Fruit fly (Drosophila melanogaster): ENCODE data around the gene CG7990.

CG7990 gene

dm6 chrX:19165144-19166011 is 36.4 kb downstream of the CG7990 start:
- TF ChIP-seq usp (GFP tag; optimal IDR thresholded peaks at IDR 0.05): no peak
- TF ChIP-seq pan (optimal IDR thresholded peaks at IDR 0.05): no peak
- no peak for TF ChIP-seq EcR (GFP tag; optimal IDR thresholded peaks at IDR 0.05)

dm6 chrX:19164726-19165125 is 37.1 kb downstream of the CG7990 start:
- TF ChIP-seq CG8478 (optimal IDR thresholded peaks at IDR 0.05): no peak
- no peak for TF ChIP-seq pan (optimal IDR thresholded peaks at IDR 0.05)
- TF ChIP-seq Dll (optimal IDR thresholded peaks at IDR 0.05): no peak
- TF ChIP-seq EcR (GFP tag; optimal IDR thresholded peaks at IDR 0.05): no peak
- TF ChIP-seq usp (GFP tag; optimal IDR thresholded peaks at IDR 0.05): no peak
- no peak for TF ChIP-seq psq (optimal IDR thresholded peaks at IDR 0.05)

dm6 chrX:19163446-19163845 is 38.3 kb downstream of the CG7990 start:
- TF ChIP-seq psq (optimal IDR thresholded peaks at IDR 0.05) (no peak), pan (optimal IDR thresholded peaks at IDR 0.05) (no peak)

dm6 chrX:19162249-19162914 is 39.4 kb downstream of the CG7990 start:
- no peak for TF ChIP-seq psq (optimal IDR thresholded peaks at IDR 0.05)
- no peak for TF ChIP-seq CG8478 (optimal IDR thresholded peaks at IDR 0.05)
- TF ChIP-seq pan (optimal IDR thresholded peaks at IDR 0.05): no peak
- TF ChIP-seq EcR (GFP tag; optimal IDR thresholded peaks at IDR 0.05): no peak
- TF ChIP-seq usp (GFP tag; optimal IDR thresholded peaks at IDR 0.05): no peak
- TF ChIP-seq Dll (optimal IDR thresholded peaks at IDR 0.05): no peak

dm6 chrX:19160635-19161407 is 41.0 kb downstream of the CG7990 start:
- TF ChIP-seq CG8478 (optimal IDR thresholded peaks at IDR 0.05) (no peak), EcR (GFP tag; optimal IDR thresholded peaks at IDR 0.05) (no peak), pan (optimal IDR thresholded peaks at IDR 0.05) (no peak), psq (optimal IDR thresholded peaks at IDR 0.05) (no peak), Dll (optimal IDR thresholded peaks at IDR 0.05) (no peak), usp (GFP tag; optimal IDR thresholded peaks at IDR 0.05) (no peak)

dm6 chrX:19159942-19160341 is 41.8 kb downstream of the CG7990 start:
- TF ChIP-seq usp (GFP tag; optimal IDR thresholded peaks at IDR 0.05) (no peak), CG8478 (optimal IDR thresholded peaks at IDR 0.05) (no peak), pan (optimal IDR thresholded peaks at IDR 0.05) (no peak), Dll (optimal IDR thresholded peaks at IDR 0.05) (no peak), psq (optimal IDR thresholded peaks at IDR 0.05) (no peak), EcR (GFP tag; optimal IDR thresholded peaks at IDR 0.05) (no peak)

dm6 chrX:19158519-19159289 is 43.1 kb downstream of the CG7990 start:
- TF ChIP-seq EcR (GFP tag; optimal IDR thresholded peaks at IDR 0.05) (no peak), pan (optimal IDR thresholded peaks at IDR 0.05) (no peak), CG8478 (optimal IDR thresholded peaks at IDR 0.05) (no peak), usp (GFP tag; optimal IDR thresholded peaks at IDR 0.05) (no peak), Dll (optimal IDR thresholded peaks at IDR 0.05) (no peak), psq (optimal IDR thresholded peaks at IDR 0.05) (no peak)

- TF ChIP-seq usp (GFP tag; optimal IDR thresholded peaks at IDR 0.05): no peak
- no peak for TF ChIP-seq psq (optimal IDR thresholded peaks at IDR 0.05)
- no peak for TF ChIP-seq pan (optimal IDR thresholded peaks at IDR 0.05)
- no peak for TF ChIP-seq Dll (optimal IDR thresholded peaks at IDR 0.05)
- TF ChIP-seq EcR (GFP tag; optimal IDR thresholded peaks at IDR 0.05): no peak
- no peak for TF ChIP-seq CG8478 (optimal IDR thresholded peaks at IDR 0.05)
Measured at dm6 chrX:19157471-19157870, 44.3 kb downstream of the CG7990 start.

dm6 chrX:19155922-19156437 is 45.8 kb downstream of the CG7990 start:
- TF ChIP-seq CG8478 (optimal IDR thresholded peaks at IDR 0.05): no peak
- TF ChIP-seq usp (GFP tag; optimal IDR thresholded peaks at IDR 0.05): no peak
- TF ChIP-seq Dll (optimal IDR thresholded peaks at IDR 0.05): no peak
- TF ChIP-seq EcR (GFP tag; optimal IDR thresholded peaks at IDR 0.05): no peak
- no peak for TF ChIP-seq pan (optimal IDR thresholded peaks at IDR 0.05)
- TF ChIP-seq psq (optimal IDR thresholded peaks at IDR 0.05): no peak

- no peak for TF ChIP-seq usp (GFP tag; optimal IDR thresholded peaks at IDR 0.05)
- TF ChIP-seq EcR (GFP tag; optimal IDR thresholded peaks at IDR 0.05): peak in 1 of 2 experiments; percentile 62
Measured at dm6 chrX:19154998-19155397, 46.8 kb downstream of the CG7990 start.

dm6 chrX:19154249-19154648 is 47.5 kb downstream of the CG7990 start:
- TF ChIP-seq usp (GFP tag; optimal IDR thresholded peaks at IDR 0.05) (no peak), Dll (optimal IDR thresholded peaks at IDR 0.05) (no peak), pan (optimal IDR thresholded peaks at IDR 0.05) (no peak), EcR (GFP tag; optimal IDR thresholded peaks at IDR 0.05) (no peak), CG8478 (optimal IDR thresholded peaks at IDR 0.05) (no peak), psq (optimal IDR thresholded peaks at IDR 0.05) (no peak)
